Worm (Caenorhabditis elegans): ENCODE data around the gene F19B10.2.

DNA sequence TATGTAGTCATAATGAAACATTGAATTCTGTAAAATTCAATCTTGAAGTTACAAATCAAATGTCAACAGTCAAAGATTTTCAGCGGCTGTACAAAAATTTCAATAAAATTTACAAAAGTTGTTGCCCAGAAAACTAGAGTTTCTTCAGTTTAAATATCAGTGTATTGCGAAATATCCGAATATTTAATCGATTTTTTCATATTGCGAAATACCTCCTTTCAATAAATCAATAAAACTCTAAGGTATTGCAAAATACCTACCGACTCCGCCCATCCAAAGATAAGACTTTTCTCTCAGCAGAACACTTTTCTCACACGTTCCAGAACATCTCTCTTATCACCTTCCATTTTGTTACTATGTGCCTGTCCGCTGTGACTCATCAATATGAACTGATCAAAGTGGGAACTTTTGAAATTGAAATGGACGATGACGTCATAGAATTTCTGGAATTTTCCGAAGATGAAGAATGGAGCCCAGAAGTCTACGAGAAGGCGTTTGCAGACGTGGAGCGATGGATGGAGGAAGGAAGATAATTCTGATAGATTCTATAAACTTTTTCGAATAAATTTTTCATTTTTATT lies 9.3 kb downstream of the F19B10.2 start:
- TF ChIP-seq ZK185.1 (tag; optimal IDR thresholded peaks at IDR 0.05; ENCODE audit: poor library complexity, severe bottlenecking) (no peak), ama-1 (optimal IDR thresholded peaks at IDR 0.05) (no peak), ama-1 (GFP tag; optimal IDR thresholded peaks at IDR 0.05) (no peak), ztf-18 (tag; optimal IDR thresholded peaks at IDR 0.05) (no peak), ztf-28 (GFP tag; IDR thresholded peaks at IDR 0.05) (no peak), efl-1 (GFP tag; optimal IDR thresholded peaks at IDR 0.05) (no peak), aptf-2 (GFP tag; conservative IDR thresholded peaks at IDR 0.05) (no peak), pha-4 (tag; optimal IDR thresholded peaks at IDR 0.05) (no peak), unc-62 (GFP tag; optimal IDR thresholded peaks at IDR 0.05) (no peak), hmg-20 (GFP tag; IDR thresholded peaks at IDR 0.05) (no peak)
